Worm (Caenorhabditis elegans) whole organism, early embryonic: ENCODE results near the gene vang-1.

ENCODE experiments used
- F13C5.2 ChIP-seq: sonication (generic microtip); optimal IDR thresholded peaks from 2 replicates; lab custom pipeline; 2017; ENCODE audit warnings: mild to moderate bottlenecking, missing genetic modification characterization, inconsistent platforms, missing compliant biosample characterization
- ama-1 ChIP-seq: fragments of 150-350 bp; optimal IDR thresholded peaks from 2 replicates; lab custom pipeline; 2014
- ceh-36 ChIP-seq: sonication (generic microtip); optimal IDR thresholded peaks from 2 replicates; lab custom pipeline; 2016; ENCODE audit warnings: missing genetic modification characterization, inconsistent platforms, missing compliant biosample characterization
- ets-7 ChIP-seq: sonication (generic microtip); optimal IDR thresholded peaks from 2 replicates; lab custom pipeline; 2016; ENCODE audit warnings: missing genotype, missing genetic modification characterization, missing compliant biosample characterization
- hmbx-1 ChIP-seq: sonication (generic microtip); optimal IDR thresholded peaks from 2 replicates; lab custom pipeline; 2016; ENCODE audit warnings: mild to moderate bottlenecking, missing genetic modification characterization, missing compliant biosample characterization
- hmg-4 ChIP-seq: fragments of 200-800 bp; sonication (Bioruptor generic); optimal IDR thresholded peaks from 2 replicates; lab custom pipeline; 2018; ENCODE audit warnings: mild to moderate bottlenecking, missing genetic modification characterization, missing compliant biosample characterization
- scrt-1 ChIP-seq: fragments of 200-800 bp; sonication (Bioruptor generic); IDR thresholded peaks from 2 replicates; pipeline ENCODE4 v1.3.6; 2022; ENCODE audit warnings: missing genetic modification characterization, missing compliant biosample characterization
- sea-1 ChIP-seq: fragments of 200-800 bp; sonication (Bioruptor generic); conservative IDR thresholded peaks from 2 replicates; pipeline ENCODE4 v1.3.6; 2022; ENCODE audit warnings: missing genetic modification characterization, missing compliant biosample characterization
- tbx-37 ChIP-seq: fragments of 200-800 bp; sonication (Bioruptor generic); conservative IDR thresholded peaks from 2 replicates; pipeline ENCODE4 v1.3.6; 2022; ENCODE audit warnings: missing genetic modification reagents, missing genetic modification characterization, missing compliant biosample characterization
- tra-4 ChIP-seq: sonication (generic microtip); optimal IDR thresholded peaks from 2 replicates; lab custom pipeline; 2017; ENCODE audit warnings: missing genetic modification characterization, missing compliant biosample characterization

DNA sequence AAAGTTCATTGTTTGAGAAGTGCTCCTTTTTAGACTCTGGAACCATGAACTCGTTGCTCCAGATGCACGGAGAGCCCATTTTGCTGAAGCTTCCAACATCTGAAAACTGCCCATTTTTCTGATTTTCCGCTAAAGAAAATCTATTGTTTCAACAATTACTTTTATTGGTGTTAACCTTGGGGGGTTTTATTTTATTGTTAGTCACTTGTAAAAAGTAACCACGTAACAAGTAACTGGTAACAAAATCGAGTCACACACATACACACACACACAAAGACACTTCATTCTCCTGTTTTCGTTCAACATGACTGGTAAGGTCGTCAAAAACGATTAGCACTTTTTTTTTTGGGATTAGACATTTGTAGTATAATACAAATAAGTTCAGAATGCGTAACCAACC is 8.2 kb upstream of the vang-1 start:
- TF ChIP-seq F13C5.2: no peak
- TF ChIP-seq hmbx-1 (tag; lab: Kevin White, UChicago): no peak
- TF ChIP-seq scrt-1 (GFP tag; lab: Robert Waterston, UW): no peak
- TF ChIP-seq tbx-37 (GFP tag; lab: Robert Waterston, UW): no peak
- no peak for TF ChIP-seq hmg-4 (GFP tag; lab: Kevin White, UChicago)
- no peak for TF ChIP-seq ceh-36 (tag; lab: Kevin White, UChicago)
- TF ChIP-seq ama-1: no peak
- no peak for TF ChIP-seq tra-4 (tag; lab: Kevin White, UChicago)
- no peak for TF ChIP-seq ets-7 (tag; lab: Kevin White, UChicago)
- no peak for TF ChIP-seq sea-1
